Worm (Caenorhabditis elegans): ENCODE measurements around the gene smc-6.
A peak's percentile ranks its signal among the peaks of the same experiment; 100 is the strongest.

The smc-6 gene

DNA sequence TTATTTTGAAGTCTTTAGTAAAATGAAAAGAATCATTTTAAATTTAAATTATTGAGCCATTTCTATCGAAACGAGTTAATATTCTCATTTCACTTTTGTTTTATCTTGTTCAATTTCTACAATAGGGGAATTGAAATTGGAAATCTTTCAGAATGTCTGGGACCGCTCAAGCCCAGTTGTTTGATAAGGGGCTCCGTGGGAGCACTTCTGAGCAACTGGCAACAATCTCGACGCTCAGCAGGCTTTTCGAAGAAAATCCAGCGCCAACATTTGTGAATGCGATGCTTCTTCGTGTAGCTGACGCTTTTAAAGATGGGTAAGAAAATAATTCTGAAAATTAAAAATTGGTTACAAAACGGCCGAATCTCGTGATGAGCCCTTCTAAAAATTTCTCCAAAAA is 4.2 kb downstream of the smc-6 start, which contains the start of gene ints-7:
Gene ints-7 (plus strand): TSS at position 152 of the 400 bp plus-strand sequence.
- TF ChIP-seq jun-1 (tag; optimal IDR thresholded peaks at IDR 0.05) (no peak), nhr-237 (tag; optimal IDR thresholded peaks at IDR 0.05) (no peak)

DNA sequence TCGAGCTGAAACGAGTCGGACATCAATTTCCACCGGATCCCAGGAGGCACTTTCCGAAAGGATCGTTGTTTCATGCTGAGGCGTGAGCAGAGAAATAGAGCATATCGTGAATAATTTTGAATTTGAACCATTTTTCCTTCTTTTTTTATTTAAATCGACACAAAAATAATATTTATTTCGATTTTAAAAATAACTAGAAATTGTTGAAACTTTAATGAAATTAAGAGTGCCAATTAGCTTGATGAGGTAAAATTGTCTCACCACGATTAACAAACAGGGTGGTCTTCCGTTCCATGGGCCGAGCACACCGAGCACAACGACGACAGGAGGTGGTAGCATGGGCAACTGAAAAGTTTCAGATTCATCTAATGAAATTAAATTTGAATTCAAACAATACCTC is 9.8 kb downstream of the smc-6 start:
- no peak for TF ChIP-seq elt-1 (tag; optimal IDR thresholded peaks at IDR 0.05)
- no peak for TF ChIP-seq ceh-28 (tag; optimal IDR thresholded peaks at IDR 0.05)
- TF ChIP-seq nfya-1 (tag; optimal IDR thresholded peaks at IDR 0.05; ENCODE audit: insufficient read depth): no peak
- no peak for TF ChIP-seq unc-39 (tag; optimal IDR thresholded peaks at IDR 0.05)
- TF ChIP-seq lsy-12 (tag; optimal IDR thresholded peaks at IDR 0.05): no peak
- TF ChIP-seq eor-1 (tag; optimal IDR thresholded peaks at IDR 0.05): no peak
- TF ChIP-seq lin-15B (tag; optimal IDR thresholded peaks at IDR 0.05): no peak
- no peak for TF ChIP-seq daf-12 (tag; optimal IDR thresholded peaks at IDR 0.05)
- no peak for TF ChIP-seq snpc-4 (tag; optimal IDR thresholded peaks at IDR 0.05)
- TF ChIP-seq skn-1 (tag; optimal IDR thresholded peaks at IDR 0.05): no peak
- no peak for TF ChIP-seq nhr-67 (tag; optimal IDR thresholded peaks at IDR 0.05)
- no peak for TF ChIP-seq mml-1 (tag; optimal IDR thresholded peaks at IDR 0.05)
- no peak for TF ChIP-seq ceh-9 (tag; optimal IDR thresholded peaks at IDR 0.05)

ce11 chrII:11591558-11591957 is 13.0 kb downstream of the smc-6 start:
- TF ChIP-seq ceh-16 (tag; optimal IDR thresholded peaks at IDR 0.05) (no peak), nhr-43 (tag; optimal IDR thresholded peaks at IDR 0.05; ENCODE audit: poor library complexity, severe bottlenecking) (no peak), fkh-2 (tag; optimal IDR thresholded peaks at IDR 0.05) (no peak), nfya-1 (tag; optimal IDR thresholded peaks at IDR 0.05; ENCODE audit: insufficient read depth) (no peak), aly-2 (tag; optimal IDR thresholded peaks at IDR 0.05) (no peak), ceh-28 (tag; optimal IDR thresholded peaks at IDR 0.05) (no peak), ZK546.5 (tag; optimal IDR thresholded peaks at IDR 0.05) (no peak), hmg-11 (tag; optimal IDR thresholded peaks at IDR 0.05) (no peak)

DNA sequence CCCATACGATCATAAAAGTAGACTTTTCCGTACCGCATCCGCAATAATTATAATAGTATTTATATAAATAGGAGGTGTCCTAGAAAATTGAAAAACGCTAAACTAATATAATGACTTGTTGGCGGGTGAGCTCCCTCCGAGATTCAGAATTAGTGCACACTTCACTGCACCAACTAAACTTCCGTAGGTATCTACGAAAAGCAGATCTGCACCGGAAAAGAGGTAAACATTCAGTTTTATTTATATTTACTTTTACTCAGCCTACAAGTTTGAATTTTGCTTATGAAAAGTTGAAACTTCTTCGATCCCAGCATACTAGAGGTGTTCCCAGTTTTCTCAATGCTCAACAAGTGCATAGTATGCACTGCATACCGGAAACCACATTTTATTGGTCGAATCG is 13.5 kb downstream of the smc-6 start, which contains the start of gene F07A11.1:
Gene F07A11.1 (minus strand): TSS at position 101 of the 400 bp plus-strand sequence.
- TF ChIP-seq ZK546.5 (tag; optimal IDR thresholded peaks at IDR 0.05) (no peak), pqm-1 (tag; optimal IDR thresholded peaks at IDR 0.05) (no peak), nhr-11 (tag; optimal IDR thresholded peaks at IDR 0.05) (no peak), lin-39 (tag; optimal IDR thresholded peaks at IDR 0.05) (no peak), fkh-2 (tag; optimal IDR thresholded peaks at IDR 0.05) (no peak), ama-1 (optimal IDR thresholded peaks at IDR 0.05) (no peak), unc-39 (tag; optimal IDR thresholded peaks at IDR 0.05) (no peak), nhr-25 (tag; optimal IDR thresholded peaks at IDR 0.05) (no peak), nfya-1 (tag; optimal IDR thresholded peaks at IDR 0.05; ENCODE audit: insufficient read depth) (no peak), snpc-4 (tag; optimal IDR thresholded peaks at IDR 0.05) (no peak), eor-1 (tag; optimal IDR thresholded peaks at IDR 0.05) (no peak)

DNA sequence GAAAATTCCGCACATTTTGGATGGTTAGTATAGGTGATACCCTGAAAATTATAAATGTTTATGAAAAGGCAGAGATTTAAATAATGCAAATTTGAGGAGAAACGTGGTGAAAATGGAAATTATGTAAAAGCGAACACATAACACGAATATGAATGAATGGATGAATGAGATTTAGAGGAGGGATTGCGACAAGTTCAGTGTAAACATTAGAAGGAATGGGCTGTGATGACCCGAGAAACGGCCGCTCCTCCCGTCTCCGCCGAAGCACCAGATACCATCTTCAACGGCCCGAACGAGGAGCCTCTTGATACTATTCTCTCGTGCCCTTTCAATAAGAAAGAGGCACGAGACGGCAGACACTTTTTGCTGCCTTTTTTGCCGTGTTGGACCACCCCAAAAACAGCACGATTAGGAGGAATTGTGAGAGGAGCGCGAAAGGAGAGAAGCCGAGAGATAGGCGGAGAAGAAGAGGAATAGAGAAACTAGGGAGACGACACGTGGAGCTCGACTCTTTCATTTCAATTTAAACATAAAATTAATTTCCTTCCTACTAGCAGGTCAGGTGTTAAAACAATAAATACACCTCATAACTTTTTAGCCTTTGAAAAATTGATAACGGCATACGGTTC is 17.0 kb downstream of the smc-6 start, which contains the start of gene gfat-1:
Gene gfat-1 (minus strand): TSS at position 51 of the 629 bp plus-strand sequence.
- TF ChIP-seq ceh-16 (tag; optimal IDR thresholded peaks at IDR 0.05) (no peak), ztf-4 (tag; optimal IDR thresholded peaks at IDR 0.05) (no peak), fkh-10 (GFP tag; optimal IDR thresholded peaks at IDR 0.05) (no peak), nhr-12 (tag; optimal IDR thresholded peaks at IDR 0.05) (no peak), ztf-11 (tag; optimal IDR thresholded peaks at IDR 0.05) (no peak), elt-2 (tag; optimal IDR thresholded peaks at IDR 0.05) (no peak), jun-1 (tag; optimal IDR thresholded peaks at IDR 0.05) (no peak), unc-39 (tag; optimal IDR thresholded peaks at IDR 0.05) (no peak), zag-1 (tag; optimal IDR thresholded peaks at IDR 0.05) (no peak), ZK546.5 (tag; optimal IDR thresholded peaks at IDR 0.05) (no peak), mdl-1 (tag; optimal IDR thresholded peaks at IDR 0.05) (peak; percentile 45), ceh-82 (tag; optimal IDR thresholded peaks at IDR 0.05) (no peak), aly-2 (tag; optimal IDR thresholded peaks at IDR 0.05) (no peak), unc-62 (GFP tag; optimal IDR thresholded peaks at IDR 0.05) (no peak), lin-15B (tag; optimal IDR thresholded peaks at IDR 0.05) (peak; percentile 1), ceh-9 (tag; optimal IDR thresholded peaks at IDR 0.05) (no peak), pha-4 (tag; optimal IDR thresholded peaks at IDR 0.05) (no peak), nhr-43 (tag; optimal IDR thresholded peaks at IDR 0.05; ENCODE audit: poor library complexity, severe bottlenecking) (no peak), lin-39 (tag; optimal IDR thresholded peaks at IDR 0.05) (peak; percentile 24), ceh-28 (tag; optimal IDR thresholded peaks at IDR 0.05) (no peak), pqm-1 (tag; optimal IDR thresholded peaks at IDR 0.05) (no peak)

Data from whole organism, L3 larva.